Worm (Caenorhabditis elegans) whole organism, L1 larva: ENCODE results near the gene C34E11.4.

Experiments used
- C34B4.2 ChIP-seq: sonication (generic microtip); optimal IDR thresholded peaks from 2 replicates; lab custom pipeline; 2017; ENCODE audit warnings: mild to moderate bottlenecking, missing genetic modification characterization, missing compliant biosample characterization
- F16B12.6 ChIP-seq: fragments of 150-350 bp; optimal IDR thresholded peaks from 2 replicates; lab custom pipeline; 2014; ENCODE audit warnings: missing biosample characterization, missing genetic modification characterization
- ama-1 ChIP-seq: fragments of 150-350 bp; optimal IDR thresholded peaks from 2 replicates; lab custom pipeline; 2014
- blmp-1 ChIP-seq: fragments of 150-350 bp; optimal IDR thresholded peaks from 2 replicates; lab custom pipeline; 2014; ENCODE audit warnings: missing biosample characterization, missing genetic modification characterization
- ceh-8 ChIP-seq: fragments of 200-800 bp; sonication (Bioruptor generic); optimal IDR thresholded peaks from 2 replicates; lab custom pipeline; 2018; ENCODE audit warnings: mild to moderate bottlenecking, missing genetic modification characterization, moderate library complexity, missing compliant biosample characterization
- ceh-82 ChIP-seq, 3 experiments: fragments of 150-350 bp in 1 of 3; sonication (generic microtip) in 2 of 3; optimal IDR thresholded peaks; 2 replicates each; lab custom pipeline; 2014 to 2017; ENCODE audit warnings: missing biosample characterization in 3 of 3, missing genetic modification characterization in 3 of 3
- ceh-88 ChIP-seq: fragments of 200-800 bp; sonication (Bioruptor generic); IDR thresholded peaks from 2 replicates; pipeline ENCODE4 v1.3.6; 2022; ENCODE audit warnings: missing genetic modification characterization, missing compliant biosample characterization
- dpl-1 ChIP-seq, 3 experiments: fragments of 150-350 bp in 2 of 3; sonication (generic microtip) in 1 of 3; optimal IDR thresholded peaks; 2 replicates each; lab custom pipeline; 2014 to 2017; ENCODE audit warnings: missing biosample characterization in 3 of 3, missing genetic modification characterization in 3 of 3, missing genetic modification reagents in 3 of 3
- dsc-1 ChIP-seq: sonication (generic microtip); optimal IDR thresholded peaks from 2 replicates; lab custom pipeline; 2016; ENCODE audit warnings: mild to moderate bottlenecking, missing genetic modification characterization, missing compliant biosample characterization
- efl-1 ChIP-seq, 4 experiments: fragments of 150-350 bp; optimal IDR thresholded peaks in 3 of 4; peaks in 1 of 4; 1 replicate in 1 of 4; 2 replicates in 3 of 4; lab custom pipeline; 2014; ENCODE audit warnings: missing biosample characterization in 2 of 4, missing genetic modification characterization in 2 of 4, missing genetic modification reagents in 2 of 4
- egl-13 ChIP-seq: sonication (generic microtip); optimal IDR thresholded peaks from 2 replicates; lab custom pipeline; 2016; ENCODE audit warnings: missing genotype, missing genetic modification reagents, missing genetic modification characterization, missing compliant biosample characterization
- elt-2 ChIP-seq: sonication (generic microtip); optimal IDR thresholded peaks from 2 replicates; lab custom pipeline; 2016; ENCODE audit warnings: missing genetic modification characterization, mild to moderate bottlenecking, inconsistent platforms, missing compliant biosample characterization, missing genetic modification reagents
- elt-3 ChIP-seq, 6 experiments: fragments of 150-350 bp in 1 of 6; sonication (generic microtip); optimal IDR thresholded peaks; 2 replicates each; lab custom pipeline; 2017 to 2018; ENCODE audit warnings: missing biosample characterization in 6 of 6, missing genetic modification characterization in 6 of 6, inconsistent platforms in 1 of 6
- fkh-10 ChIP-seq: sonication (generic microtip); optimal IDR thresholded peaks from 2 replicates; lab custom pipeline; 2017; ENCODE audit warnings: missing biosample characterization, missing genetic modification reagents, missing genetic modification characterization
- fkh-8 ChIP-seq: sonication (generic microtip); optimal IDR thresholded peaks from 2 replicates; lab custom pipeline; 2016; ENCODE audit warnings: mild to moderate bottlenecking, missing genetic modification characterization, missing compliant biosample characterization
- grh-1 ChIP-seq: fragments of 200-800 bp; sonication (Bioruptor generic); IDR thresholded peaks from 2 replicates; pipeline ENCODE4 v1.3.6; 2022; ENCODE audit warnings: missing genetic modification reagents, missing genetic modification characterization, missing compliant biosample characterization
- hlh-17 ChIP-seq: fragments of 200-800 bp; sonication (Bioruptor generic); optimal IDR thresholded peaks from 2 replicates; lab custom pipeline; 2018; ENCODE audit warnings: missing genetic modification characterization, mild to moderate bottlenecking, missing compliant biosample characterization, moderate library complexity, borderline replicate concordance
- irx-1 ChIP-seq: sonication (generic microtip); optimal IDR thresholded peaks from 2 replicates; lab custom pipeline; 2016; ENCODE audit warnings: missing genetic modification characterization, missing compliant biosample characterization
- lin-14 ChIP-seq: fragments of 200-800 bp; sonication (Bioruptor generic); optimal IDR thresholded peaks from 2 replicates; lab custom pipeline; 2018; ENCODE audit warnings: mild to moderate bottlenecking, missing genetic modification characterization, moderate library complexity, missing compliant biosample characterization
- lin-35 ChIP-seq, 2 experiments: fragments of 150-350 bp; optimal IDR thresholded peaks; 2 replicates each; lab custom pipeline; 2014; ENCODE audit warnings: missing biosample characterization in 2 of 2, missing genetic modification characterization in 2 of 2, missing genetic modification reagents in 2 of 2
- lsy-2 ChIP-seq, 2 experiments: fragments of 150-350 bp; optimal IDR thresholded peaks; 2 replicates each; lab custom pipeline; 2014; ENCODE audit warnings: missing biosample characterization in 2 of 2, missing genetic modification characterization in 2 of 2
- mdl-1 ChIP-seq, 2 experiments: fragments of 150-350 bp; optimal IDR thresholded peaks; 2 replicates each; lab custom pipeline; 2014 to 2017; ENCODE audit warnings: missing biosample characterization in 2 of 2, missing genetic modification characterization in 2 of 2, inconsistent platforms in 1 of 2
- mep-1 ChIP-seq: fragments of 150-350 bp; optimal IDR thresholded peaks from 2 replicates; lab custom pipeline; 2014; ENCODE audit warnings: missing biosample characterization, missing genetic modification characterization
- nhr-12 ChIP-seq: sonication (generic microtip); optimal IDR thresholded peaks from 2 replicates; lab custom pipeline; 2017; ENCODE audit warnings: missing biosample characterization, missing genetic modification characterization
- nhr-19 ChIP-seq: fragments of 200-800 bp; sonication (Bioruptor generic); conservative IDR thresholded peaks from 2 replicates; pipeline ENCODE4 v1.3.6; 2022; ENCODE audit warnings: missing genetic modification characterization, missing compliant biosample characterization
- nhr-20 ChIP-seq: sonication (generic microtip); optimal IDR thresholded peaks from 2 replicates; lab custom pipeline; 2016; ENCODE audit warnings: mild to moderate bottlenecking, missing genetic modification characterization, missing compliant biosample characterization
- nhr-47 ChIP-seq: sonication (generic microtip); optimal IDR thresholded peaks from 2 replicates; lab custom pipeline; 2016; ENCODE audit warnings: mild to moderate bottlenecking, missing genetic modification characterization, moderate library complexity, missing compliant biosample characterization
- nhr-71 ChIP-seq: sonication (generic microtip); optimal IDR thresholded peaks from 2 replicates; lab custom pipeline; 2016; ENCODE audit warnings: mild to moderate bottlenecking, missing genetic modification characterization, moderate library complexity, missing compliant biosample characterization
- nhr-77 ChIP-seq: fragments of 150-350 bp; optimal IDR thresholded peaks from 2 replicates; lab custom pipeline; 2014; ENCODE audit warnings: missing biosample characterization, missing genetic modification characterization
- nhr-85 ChIP-seq: sonication (generic microtip); peaks from one replicate; lab custom pipeline; 2016; ENCODE audit warnings: missing genetic modification characterization, inconsistent platforms, missing compliant biosample characterization
- nhr-90 ChIP-seq: sonication (generic microtip); optimal IDR thresholded peaks from 2 replicates; lab custom pipeline; 2016; ENCODE audit warnings: mild to moderate bottlenecking, missing genetic modification characterization, missing compliant biosample characterization; ENCODE audit not compliant: poor library complexity
- pax-3 ChIP-seq: fragments of 200-800 bp; sonication (Bioruptor generic); optimal IDR thresholded peaks from 2 replicates; lab custom pipeline; 2018; ENCODE audit warnings: mild to moderate bottlenecking, missing genetic modification characterization, moderate library complexity, missing compliant biosample characterization
- skn-1 ChIP-seq: fragments of 150-350 bp; optimal IDR thresholded peaks from 2 replicates; lab custom pipeline; 2014; ENCODE audit warnings: missing biosample characterization, missing genetic modification characterization
- snu-23 ChIP-seq: sonication (generic microtip); optimal IDR thresholded peaks from 2 replicates; lab custom pipeline; 2016; ENCODE audit warnings: missing genetic modification characterization, missing compliant biosample characterization
- swsn-7 ChIP-seq: sonication (generic microtip); optimal IDR thresholded peaks from 2 replicates; lab custom pipeline; 2016; ENCODE audit warnings: missing genetic modification characterization, missing compliant biosample characterization
- tbx-2 ChIP-seq: sonication (generic microtip); optimal IDR thresholded peaks from 2 replicates; lab custom pipeline; 2016; ENCODE audit warnings: missing genetic modification characterization, missing compliant biosample characterization
- unc-30 ChIP-seq: sonication (generic microtip); optimal IDR thresholded peaks from 2 replicates; lab custom pipeline; 2017; ENCODE audit warnings: missing biosample characterization, missing genetic modification characterization
- unc-86 ChIP-seq: sonication (generic microtip); optimal IDR thresholded peaks from 2 replicates; lab custom pipeline; 2016; ENCODE audit warnings: missing genetic modification characterization, missing compliant biosample characterization
- unc-98 ChIP-seq: fragments of 200-800 bp; sonication (Bioruptor generic); IDR thresholded peaks from 2 replicates; pipeline ENCODE4 v1.3.6; 2022; ENCODE audit warnings: missing genetic modification characterization, missing compliant biosample characterization
- vab-15 ChIP-seq: sonication (generic microtip); optimal IDR thresholded peaks from 2 replicates; lab custom pipeline; 2017; ENCODE audit warnings: missing genotype, mild to moderate bottlenecking, missing genetic modification characterization, missing compliant biosample characterization
- xbp-1 ChIP-seq: sonication (generic microtip); optimal IDR thresholded peaks from 2 replicates; lab custom pipeline; 2016; ENCODE audit warnings: missing genetic modification characterization, missing compliant biosample characterization
- zag-1 ChIP-seq: fragments of 150-350 bp; optimal IDR thresholded peaks from 2 replicates; lab custom pipeline; 2014; ENCODE audit warnings: missing biosample characterization, missing genetic modification characterization
- ztf-4 ChIP-seq: fragments of 150-350 bp; optimal IDR thresholded peaks from 2 replicates; lab custom pipeline; 2014; ENCODE audit warnings: missing biosample characterization, missing genetic modification characterization

C34E11.4 gene

ce11 chrX:11792730-11793129 is 11.3 kb upstream of the C34E11.4 start:
- TF ChIP-seq efl-1 (optimal IDR thresholded peaks at IDR 0.05; lab: Kevin White, UChicago) = no peak
- TF ChIP-seq efl-1 (GFP tag; optimal IDR thresholded peaks at IDR 0.05 in 1 of 2; lab: Kevin White, UChicago) = no peak
- peak in 1 of 2 experiments; percentile 41 for TF ChIP-seq lin-35 (GFP tag; optimal IDR thresholded peaks at IDR 0.05; lab: Kevin White, UChicago)
- no peak for TF ChIP-seq C34B4.2 (tag; lab: Kevin White, UChicago)
- peak; percentile 78 for TF ChIP-seq elt-2 (tag; lab: Kevin White, UChicago)

- TF ChIP-seq mdl-1 (tag; optimal IDR thresholded peaks at IDR 0.05; lab: Kevin White, UChicago) (peak in 1 of 2 experiments; percentile 54), nhr-47 (peak; percentile 45), pax-3 (no peak), hlh-17 (GFP tag; lab: Kevin White, UChicago) (no peak), nhr-71 (peak; percentile 65), dsc-1 (tag; lab: Kevin White, UChicago) (peak; percentile 40), nhr-20 (tag; lab: Kevin White, UChicago) (peak; percentile 74), swsn-7 (tag; lab: Kevin White, UChicago) (peak; percentile 63), ztf-4 (tag; lab: Kevin White, UChicago) (no peak), nhr-19 (GFP tag; lab: Robert Waterston, UW) (0 out of 2 replicates have a peak, but pooled peaks have one; percentile 25), lsy-2 (tag; optimal IDR thresholded peaks at IDR 0.05; lab: Kevin White, UChicago) (peak; percentile 12 to 32), skn-1 (peak; percentile 65), unc-86 (tag; lab: Kevin White, UChicago) (peak; percentile 27), fkh-10 (GFP tag; lab: Kevin White, UChicago) (no peak), nhr-12 (tag; lab: Kevin White, UChicago) (no peak), grh-1 (GFP tag; lab: Robert Waterston, UW) (0 out of 2 replicates have a peak, but pooled peaks have one; percentile 5), lin-35 (GFP tag; optimal IDR thresholded peaks at IDR 0.05; lab: Kevin White, UChicago) (peak; percentile 7 to 49), nhr-77 (peak; percentile 13), xbp-1 (tag; lab: Kevin White, UChicago) (peak; percentile 41), nhr-90 (tag; lab: Kevin White, UChicago) (peak; percentile 60), egl-13 (tag; lab: Kevin White, UChicago) (peak; percentile 26), ceh-82 (tag; optimal IDR thresholded peaks at IDR 0.05; lab: Kevin White, UChicago) (peak in 2 of 3 experiments; percentile 18 to 42), blmp-1 (tag; lab: Kevin White, UChicago) (peak; percentile 70), elt-3 (tag; optimal IDR thresholded peaks at IDR 0.05; lab: Kevin White, UChicago) (peak in 1 of 6 experiments; percentile 69), zag-1 (tag; lab: Kevin White, UChicago) (no peak), dpl-1 (GFP tag; optimal IDR thresholded peaks at IDR 0.05; lab: Kevin White, UChicago) (peak in 2 of 3 experiments; percentile 4 to 6), nhr-85 (peak; percentile 69), efl-1 (optimal IDR thresholded peaks at IDR 0.05; lab: Kevin White, UChicago) (no peak), efl-1 (GFP tag; optimal IDR thresholded peaks at IDR 0.05 in 1 of 2; lab: Kevin White, UChicago) (peak in 1 of 2 experiments; percentile 11), unc-98 (GFP tag; lab: Robert Waterston, UW) (no peak), vab-15 (tag; lab: Kevin White, UChicago) (no peak), fkh-8 (peak; percentile 4), mep-1 (tag; lab: Kevin White, UChicago) (peak; percentile 60), unc-30 (tag; lab: Kevin White, UChicago) (no peak), ceh-88 (GFP tag; lab: Robert Waterston, UW) (no peak), irx-1 (tag; lab: Kevin White, UChicago) (peak; percentile 9), lin-14 (GFP tag; lab: Kevin White, UChicago) (peak; percentile 95), ceh-8 (GFP tag; lab: Kevin White, UChicago) (no peak), tbx-2 (tag; lab: Kevin White, UChicago) (peak; percentile 51), snu-23 (GFP tag; lab: Kevin White, UChicago) (peak; percentile 74), ama-1 (lab: Kevin White, UChicago) (no peak), F16B12.6 (tag; lab: Kevin White, UChicago) (no peak)
These were observed 5.9 kb upstream of the C34E11.4 start, which contains the start of gene rsd-3 for ce11 chrX:11798057-11798555. TSS of gene rsd-3 (plus strand) at chrX:11798505.
